Fruit fly (Drosophila melanogaster): ENCODE results near the gene qtc.

qtc gene

DNA sequence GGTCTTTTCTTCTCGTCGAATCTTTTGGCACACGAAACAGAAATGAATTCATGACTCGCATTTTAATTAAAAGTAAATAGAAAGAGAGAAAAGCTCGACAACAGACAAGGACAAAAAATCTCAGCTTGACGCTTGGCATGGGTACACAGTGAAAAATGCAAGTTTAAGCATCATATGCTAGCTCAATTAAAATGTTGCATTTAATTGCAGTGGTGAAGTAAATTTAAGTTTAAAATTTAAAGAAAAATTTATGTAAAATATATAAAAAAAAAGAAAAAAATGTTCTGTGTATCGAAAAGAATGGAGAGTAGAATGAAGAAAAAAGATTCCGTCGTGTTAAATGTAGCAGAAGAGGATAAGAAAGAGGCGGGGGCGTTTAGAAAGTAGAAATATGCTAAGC lies 24.9 kb downstream of the qtc start:
- peak; percentile 39 for TF ChIP-seq Hnf4 (GFP tag; optimal IDR thresholded peaks at IDR 0.05)
- TF ChIP-seq CrebA (GFP tag; optimal IDR thresholded peaks at IDR 0.05; ENCODE audit: borderline replicate concordance): no peak
- no peak for TF ChIP-seq br (GFP tag; optimal IDR thresholded peaks at IDR 0.05)
- no peak for TF ChIP-seq Vsx2 (GFP tag; optimal IDR thresholded peaks at IDR 0.05; ENCODE audit: partially characterized antibody)
- peak; percentile 42 for TF ChIP-seq psq (GFP tag; optimal IDR thresholded peaks at IDR 0.05)
- peak; percentile 25 for TF ChIP-seq HLH106 (tag; optimal IDR thresholded peaks at IDR 0.05)
- TF ChIP-seq fru (GFP tag; optimal IDR thresholded peaks at IDR 0.05): peak; percentile 29
- TF ChIP-seq CG9705 (GFP tag; optimal IDR thresholded peaks at IDR 0.05): no peak
- TF ChIP-seq GATAd (GFP tag; optimal IDR thresholded peaks at IDR 0.05): no peak
- no peak for TF ChIP-seq Rel (GFP tag; optimal IDR thresholded peaks at IDR 0.05)
- TF ChIP-seq Rel (tag; optimal IDR thresholded peaks at IDR 0.05): no peak
- TF ChIP-seq dmrt93B (GFP tag; optimal IDR thresholded peaks at IDR 0.05): no peak
- no peak for TF ChIP-seq pan (optimal IDR thresholded peaks at IDR 0.05)
- no peak for TF ChIP-seq brk (GFP tag; optimal IDR thresholded peaks at IDR 0.05)
- TF ChIP-seq dsf (GFP tag; optimal IDR thresholded peaks at IDR 0.05; ENCODE audit: borderline replicate concordance): no peak
- TF ChIP-seq Hr83 (GFP tag; optimal IDR thresholded peaks at IDR 0.05; ENCODE audit: poor library complexity, severe bottlenecking): no peak
- TF ChIP-seq Sp1 (GFP tag; optimal IDR thresholded peaks at IDR 0.05): peak; percentile 10
- no peak for TF ChIP-seq N (GFP tag; optimal IDR thresholded peaks at IDR 0.05)
- TF ChIP-seq Dfd (GFP tag; optimal IDR thresholded peaks at IDR 0.05): no peak
- no peak for TF ChIP-seq Dif (GFP tag; optimal IDR thresholded peaks at IDR 0.05; ENCODE audit: partially characterized antibody)
- TF ChIP-seq Hr78 (GFP tag; optimal IDR thresholded peaks at IDR 0.05): no peak
- TF ChIP-seq ey (GFP tag; optimal IDR thresholded peaks at IDR 0.05): no peak
- TF ChIP-seq woc (GFP tag; optimal IDR thresholded peaks at IDR 0.05): no peak
- TF ChIP-seq sage (GFP tag; optimal IDR thresholded peaks at IDR 0.05): no peak
- TF ChIP-seq h (GFP tag; optimal IDR thresholded peaks at IDR 0.05): peak; percentile 35
- TF ChIP-seq foxo (GFP tag; optimal IDR thresholded peaks at IDR 0.05): peak in 1 of 2 experiments; percentile 44
- no peak for TF ChIP-seq jim (GFP tag; optimal IDR thresholded peaks at IDR 0.05)
- TF ChIP-seq usp (GFP tag; optimal IDR thresholded peaks at IDR 0.05): no peak
- TF ChIP-seq OdsH (GFP tag; optimal IDR thresholded peaks at IDR 0.05): no peak
- no peak for TF ChIP-seq Jra (GFP tag; optimal IDR thresholded peaks at IDR 0.05)
- TF ChIP-seq lola (GFP tag; optimal IDR thresholded peaks at IDR 0.05): no peak
- TF ChIP-seq Mio (GFP tag; optimal IDR thresholded peaks at IDR 0.05): no peak
- no peak for TF ChIP-seq dl (GFP tag; optimal IDR thresholded peaks at IDR 0.05; ENCODE audit: insufficient read depth in 1 of 2, partially characterized antibody in 2 of 2)
- peak; percentile 32 for TF ChIP-seq rgr (GFP tag; optimal IDR thresholded peaks at IDR 0.05)
- no peak for TF ChIP-seq tai (GFP tag; optimal IDR thresholded peaks at IDR 0.05)
- no peak for TF ChIP-seq sv (GFP tag; optimal IDR thresholded peaks at IDR 0.05)
- TF ChIP-seq Abd-B (GFP tag; optimal IDR thresholded peaks at IDR 0.05): no peak
- TF ChIP-seq CG32264 (GFP tag; optimal IDR thresholded peaks at IDR 0.05): no peak
- no peak for TF ChIP-seq Myc (optimal IDR thresholded peaks at IDR 0.05)

DNA sequence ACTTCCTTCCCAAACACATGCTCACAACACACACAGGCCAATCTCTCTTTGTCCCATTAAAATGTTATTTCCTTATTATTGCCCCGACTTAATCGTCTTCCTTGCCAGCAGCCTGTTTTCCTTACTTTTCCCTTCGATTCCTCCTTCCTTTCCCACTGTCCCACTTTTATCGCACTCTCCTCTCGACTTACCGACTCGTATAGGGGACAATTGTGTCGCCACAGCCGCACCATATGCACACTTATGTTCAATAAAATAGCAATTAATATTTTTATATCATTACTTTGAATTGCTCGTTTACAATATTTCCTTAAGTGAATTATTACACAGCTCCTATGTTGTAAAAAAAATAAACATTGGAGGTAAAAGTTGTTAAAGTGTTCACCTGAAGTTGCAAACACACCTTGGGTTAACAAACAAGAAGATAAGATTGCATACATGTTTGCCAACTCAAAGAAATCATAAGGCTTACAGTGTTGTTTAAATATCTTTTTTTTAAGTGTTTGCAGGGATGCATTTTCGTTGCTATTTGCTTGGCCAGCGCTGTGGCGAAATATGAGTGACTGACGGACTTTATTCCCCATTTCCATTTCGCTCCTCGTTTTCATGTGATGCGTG lies 26.4 kb downstream of the qtc start:
- TF ChIP-seq Dif (GFP tag; optimal IDR thresholded peaks at IDR 0.05; ENCODE audit: partially characterized antibody) (no peak), dsf (GFP tag; optimal IDR thresholded peaks at IDR 0.05; ENCODE audit: borderline replicate concordance) (peak; percentile 20), GATAd (GFP tag; optimal IDR thresholded peaks at IDR 0.05) (no peak), Sp1 (GFP tag; optimal IDR thresholded peaks at IDR 0.05) (peak; percentile 76), foxo (GFP tag; optimal IDR thresholded peaks at IDR 0.05) (peak in 1 of 2 experiments; percentile 81), brk (GFP tag; optimal IDR thresholded peaks at IDR 0.05) (peak; percentile 41), woc (GFP tag; optimal IDR thresholded peaks at IDR 0.05) (peak; percentile 55), dmrt93B (GFP tag; optimal IDR thresholded peaks at IDR 0.05) (peak; percentile 68), Jra (GFP tag; optimal IDR thresholded peaks at IDR 0.05) (peak; percentile 48), br (GFP tag; optimal IDR thresholded peaks at IDR 0.05) (peak; percentile 79), sv (GFP tag; optimal IDR thresholded peaks at IDR 0.05) (peak; percentile 68), ey (GFP tag; optimal IDR thresholded peaks at IDR 0.05) (peak; percentile 73), Hnf4 (GFP tag; optimal IDR thresholded peaks at IDR 0.05) (peak; percentile 49), lola (GFP tag; optimal IDR thresholded peaks at IDR 0.05) (no peak), h (GFP tag; optimal IDR thresholded peaks at IDR 0.05) (peak; percentile 80), fru (GFP tag; optimal IDR thresholded peaks at IDR 0.05) (peak; percentile 75), OdsH (GFP tag; optimal IDR thresholded peaks at IDR 0.05) (peak; percentile 75), CG32264 (GFP tag; optimal IDR thresholded peaks at IDR 0.05) (peak; percentile 47), CG9705 (GFP tag; optimal IDR thresholded peaks at IDR 0.05) (peak; percentile 29), Rel (GFP tag; optimal IDR thresholded peaks at IDR 0.05) (no peak), Rel (tag; optimal IDR thresholded peaks at IDR 0.05) (no peak), HLH106 (tag; optimal IDR thresholded peaks at IDR 0.05) (peak; percentile 68), sage (GFP tag; optimal IDR thresholded peaks at IDR 0.05) (peak; percentile 46), usp (GFP tag; optimal IDR thresholded peaks at IDR 0.05) (no peak), CrebA (GFP tag; optimal IDR thresholded peaks at IDR 0.05; ENCODE audit: borderline replicate concordance) (peak; percentile 20), psq (GFP tag; optimal IDR thresholded peaks at IDR 0.05) (peak; percentile 70), rgr (GFP tag; optimal IDR thresholded peaks at IDR 0.05) (peak; percentile 74), jim (GFP tag; optimal IDR thresholded peaks at IDR 0.05) (no peak), tai (GFP tag; optimal IDR thresholded peaks at IDR 0.05) (peak; percentile 74), N (GFP tag; optimal IDR thresholded peaks at IDR 0.05) (no peak)

Measured in whole organism, wandering third instar larva.